Fruit fly (Drosophila melanogaster) whole organism, embryonic: ENCODE measurements around the gene Uck.

Source experiments
- ATbp ChIP-seq: fragments of 200-800 bp; sonication (Bioruptor generic); optimal IDR thresholded peaks from 2 replicates; lab custom pipeline; 2017; ENCODE audit warnings: missing biosample characterization, mild to moderate bottlenecking, missing genetic modification characterization, missing genetic modification reagents
- Aef1 ChIP-seq: fragments of 200-800 bp; sonication (Bioruptor generic); IDR thresholded peaks from 3 replicates; pipeline ENCODE4 v1.3.6; 2022; ENCODE audit warnings: missing biosample characterization, missing genetic modification characterization
- Awh ChIP-seq: fragments of 200-800 bp; sonication (Bioruptor generic); IDR thresholded peaks from 2 replicates; pipeline ENCODE4, ENCODE4 v1.3.6; 2022; ENCODE audit warnings: missing biosample characterization, missing genetic modification characterization
- Bdp1 ChIP-seq: fragments of 200-800 bp; sonication (Bioruptor generic); optimal IDR thresholded peaks from 3 replicates; lab custom pipeline; 2016; ENCODE audit warnings: missing biosample characterization, missing genetic modification characterization
- Bteb2 ChIP-seq: fragments of 200-800 bp; sonication (Bioruptor generic); optimal IDR thresholded peaks from 2 replicates; lab custom pipeline; 2016; ENCODE audit warnings: missing biosample characterization, missing genetic modification characterization
- C15 ChIP-seq: fragments of 200-800 bp; sonication (Bioruptor generic); IDR thresholded peaks from 3 replicates; pipeline ENCODE4 v1.3.6; 2022; ENCODE audit warnings: missing biosample characterization, missing genetic modification characterization
- CG13424 ChIP-seq: fragments of 200-800 bp; sonication (Bioruptor generic); optimal IDR thresholded peaks from 2 replicates; lab custom pipeline; 2019; ENCODE audit warnings: missing biosample characterization, mild to moderate bottlenecking, missing genetic modification characterization, moderate library complexity
- CG14667 ChIP-seq: fragments of 200-800 bp; sonication (Bioruptor generic); IDR thresholded peaks from 2 replicates; pipeline ENCODE4 v1.3.6; 2022; ENCODE audit warnings: missing biosample characterization, missing genetic modification characterization
- CG15011 ChIP-seq: fragments of 200-800 bp; sonication (Bioruptor generic); optimal IDR thresholded peaks from 3 replicates; lab custom pipeline; 2018; ENCODE audit warnings: missing biosample characterization, mild to moderate bottlenecking, missing genetic modification characterization
- CG15269 ChIP-seq: fragments of 200-800 bp; sonication (Bioruptor generic); optimal IDR thresholded peaks from 2 replicates; lab custom pipeline; 2018; ENCODE audit warnings: missing biosample characterization, mild to moderate bottlenecking, missing genetic modification characterization, moderate library complexity
- CG17359 ChIP-seq: fragments of 200-800 bp; sonication (Bioruptor generic); optimal IDR thresholded peaks from 3 replicates; lab custom pipeline; 2018; ENCODE audit warnings: missing biosample characterization, mild to moderate bottlenecking, missing genetic modification characterization, moderate library complexity
- CG2202 ChIP-seq: fragments of 200-800 bp; sonication (Bioruptor generic); optimal IDR thresholded peaks from 2 replicates; lab custom pipeline; 2018; ENCODE audit warnings: missing biosample characterization, mild to moderate bottlenecking, missing genetic modification characterization
- CG2678 ChIP-seq: fragments of 200-800 bp; sonication (Bioruptor generic); optimal IDR thresholded peaks from 3 replicates; lab custom pipeline; 2019; ENCODE audit warnings: missing biosample characterization, mild to moderate bottlenecking, missing genetic modification characterization, moderate library complexity
- CG30431 ChIP-seq: fragments of 200-800 bp; sonication (Bioruptor generic); optimal IDR thresholded peaks from 2 replicates; lab custom pipeline; 2017; ENCODE audit warnings: missing biosample characterization, missing genetic modification characterization
- CG32532 ChIP-seq: fragments of 200-800 bp; sonication (Bioruptor generic); IDR thresholded peaks from 2 replicates; pipeline ENCODE4 v1.3.6; 2022; ENCODE audit warnings: missing biosample characterization, missing genetic modification characterization
- CG32772 ChIP-seq: fragments of 200-800 bp; sonication (Bioruptor generic); IDR thresholded peaks from 2 replicates; pipeline ENCODE4 v1.3.6; 2022; ENCODE audit warnings: missing biosample characterization, missing genetic modification characterization
- CG3847 ChIP-seq: fragments of 200-800 bp; sonication (Bioruptor generic); IDR thresholded peaks from 2 replicates; pipeline ENCODE4 v1.3.6; 2022; ENCODE audit warnings: missing biosample characterization, missing genetic modification characterization
- CG6175 ChIP-seq: fragments of 200-800 bp; sonication (Bioruptor generic); IDR thresholded peaks from 3 replicates; pipeline ENCODE4 v1.3.6; 2022; ENCODE audit warnings: missing biosample characterization, missing genetic modification characterization
- CG6683 ChIP-seq: fragments of 200-800 bp; sonication (Bioruptor generic); optimal IDR thresholded peaks from 2 replicates; lab custom pipeline; 2017; ENCODE audit warnings: missing biosample characterization, mild to moderate bottlenecking, missing genetic modification characterization, missing genetic modification reagents
- CG8281 ChIP-seq: fragments of 200-800 bp; sonication (Bioruptor generic); optimal IDR thresholded peaks from 2 replicates; lab custom pipeline; 2018; ENCODE audit warnings: missing biosample characterization, mild to moderate bottlenecking, missing genetic modification characterization, moderate library complexity
- CG9797 ChIP-seq: fragments of 200-800 bp; sonication (Bioruptor generic); optimal IDR thresholded peaks from 3 replicates; lab custom pipeline; 2018; ENCODE audit warnings: missing biosample characterization, mild to moderate bottlenecking, missing genetic modification characterization
- Doc2 ChIP-seq: fragments of 200-800 bp; sonication (Bioruptor generic); IDR thresholded peaks from 2 replicates; pipeline ENCODE4 v1.3.6; 2022; ENCODE audit warnings: missing biosample characterization, missing genetic modification characterization
- Eip74EF ChIP-seq, 2 experiments: fragments of 200-800 bp in 1 of 2; fragments of >200 bp in 1 of 2; sonication (Bioruptor generic) in 1 of 2; optimal IDR thresholded peaks; 2 replicates each; lab custom pipeline; 2017 to 2019; ENCODE audit warnings: missing biosample characterization in 2 of 2, missing genetic modification characterization in 2 of 2, mild to moderate bottlenecking in 1 of 2, moderate library complexity in 1 of 2
- HLH3B ChIP-seq: fragments of 200-800 bp; sonication (Bioruptor generic); IDR thresholded peaks from 2 replicates; pipeline ENCODE4 v1.3.6; 2022; ENCODE audit warnings: missing biosample characterization, missing genetic modification characterization
- Hand ChIP-seq: fragments of 200-800 bp; sonication (Bioruptor generic); optimal IDR thresholded peaks from 2 replicates; lab custom pipeline; 2017; ENCODE audit warnings: mild to moderate bottlenecking, missing biosample characterization, missing genetic modification reagents, missing genetic modification characterization
- Hr39 ChIP-seq: fragments of >200 bp; optimal IDR thresholded peaks from 2 replicates; lab custom pipeline; 2017
- Hr78 ChIP-seq, 2 experiments: fragments of 200-800 bp in 1 of 2; fragments of >200 bp in 1 of 2; sonication (Bioruptor generic) in 1 of 2; optimal IDR thresholded peaks; 2 replicates each; lab custom pipeline; 2017 to 2019; ENCODE audit warnings: missing biosample characterization in 2 of 2, missing genetic modification characterization in 2 of 2, mild to moderate bottlenecking in 1 of 2, moderate library complexity in 1 of 2
- NK7.1 ChIP-seq: fragments of 200-800 bp; sonication (Bioruptor generic); optimal IDR thresholded peaks from 3 replicates; lab custom pipeline; 2016; ENCODE audit warnings: missing biosample characterization, missing genetic modification characterization
- Oli ChIP-seq: fragments of 200-800 bp; sonication (Bioruptor generic); optimal IDR thresholded peaks from 2 replicates; lab custom pipeline; 2018; ENCODE audit warnings: missing biosample characterization, mild to moderate bottlenecking, missing genetic modification characterization, moderate library complexity
- Sox102F ChIP-seq: fragments of 200-800 bp; sonication (Bioruptor generic); optimal IDR thresholded peaks from 2 replicates; lab custom pipeline; 2018; ENCODE audit warnings: missing biosample characterization, mild to moderate bottlenecking, missing genetic modification characterization, moderate library complexity
- al ChIP-seq: fragments of 200-800 bp; sonication (Bioruptor generic); IDR thresholded peaks from 2 replicates; pipeline ENCODE4 v1.3.6; 2022; ENCODE audit warnings: missing biosample characterization, missing genetic modification characterization
- amos ChIP-seq: fragments of 200-800 bp; sonication (Bioruptor generic); IDR thresholded peaks from 2 replicates; pipeline ENCODE4 v1.3.6; 2022; ENCODE audit warnings: missing biosample characterization, missing genetic modification characterization; ENCODE audit not compliant: partially characterized antibody
- cad ChIP-seq: fragments of >200 bp; optimal IDR thresholded peaks from 2 replicates; lab custom pipeline; 2017; ENCODE audit warnings: missing biosample characterization, missing genetic modification characterization
- chif ChIP-seq, 2 experiments: fragments of 200-800 bp; sonication (Bioruptor generic); optimal IDR thresholded peaks; 3 replicates each; lab custom pipeline; 2016; ENCODE audit warnings: missing biosample characterization in 2 of 2, missing genetic modification characterization in 2 of 2
- dmrt11E ChIP-seq: fragments of 200-800 bp; sonication (Bioruptor generic); optimal IDR thresholded peaks from 3 replicates; lab custom pipeline; 2018; ENCODE audit warnings: missing biosample characterization, mild to moderate bottlenecking, missing genetic modification characterization, moderate library complexity
- fd3F ChIP-seq: fragments of 200-800 bp; sonication (Bioruptor generic); optimal IDR thresholded peaks from 2 replicates; lab custom pipeline; 2018; ENCODE audit warnings: missing biosample characterization, mild to moderate bottlenecking, missing genetic modification characterization, moderate library complexity
- hkb ChIP-seq, 2 experiments: fragments of 200-800 bp in 1 of 2; fragments of >200 bp in 1 of 2; sonication (Bioruptor generic) in 1 of 2; IDR thresholded peaks in 1 of 2; optimal IDR thresholded peaks in 1 of 2; 2 replicates each; pipeline versions ENCODE4 v1.3.6 to Lab custom; 2017 to 2022; ENCODE audit warnings: missing biosample characterization in 1 of 2, missing genetic modification characterization in 1 of 2
- ind ChIP-seq: fragments of 200-800 bp; sonication (Bioruptor generic); optimal IDR thresholded peaks from 3 replicates; lab custom pipeline; 2016; ENCODE audit warnings: missing biosample characterization, missing genetic modification characterization
- klu ChIP-seq: fragments of 200-800 bp; sonication (Bioruptor generic); IDR thresholded peaks from 2 replicates; pipeline ENCODE4 v1.3.6; 2022; ENCODE audit warnings: missing biosample characterization, missing genetic modification characterization
- lola ChIP-seq, 3 experiments: fragments of >200 bp in 2 of 3; fragments of 200-800 bp in 1 of 3; sonication (Bioruptor generic) in 1 of 3; optimal IDR thresholded peaks; 2 replicates each; lab custom pipeline; 2017 to 2019; ENCODE audit warnings: missing biosample characterization in 3 of 3, missing genetic modification characterization in 3 of 3, mild to moderate bottlenecking in 1 of 3, moderate library complexity in 1 of 3
- pho ChIP-seq: fragments of 200-800 bp; sonication (Bioruptor generic); optimal IDR thresholded peaks from 2 replicates; lab custom pipeline; 2016; ENCODE audit warnings: missing biosample characterization, missing genetic modification characterization
- phol ChIP-seq: fragments of 200-800 bp; sonication (Bioruptor generic); optimal IDR thresholded peaks from 3 replicates; lab custom pipeline; 2018; ENCODE audit warnings: missing biosample characterization, mild to moderate bottlenecking, missing genetic modification characterization, moderate library complexity
- sim ChIP-seq: fragments of 200-800 bp; sonication (Bioruptor generic); IDR thresholded peaks from 2 replicates; pipeline ENCODE4 v1.3.6; 2022; ENCODE audit warnings: missing biosample characterization, missing genetic modification characterization
- slbo ChIP-seq: fragments of 200-800 bp; sonication (Bioruptor generic); IDR thresholded peaks from 2 replicates; pipeline ENCODE4 v1.3.6; 2022; ENCODE audit warnings: missing biosample characterization, missing genetic modification characterization
- tna ChIP-seq: fragments of 200-800 bp; sonication (Bioruptor generic); IDR thresholded peaks from 2 replicates; pipeline ENCODE4 v1.3.6; 2022; ENCODE audit warnings: missing biosample characterization, missing genetic modification characterization; ENCODE audit not compliant: partially characterized antibody
- trem ChIP-seq: fragments of 200-800 bp; optimal IDR thresholded peaks from 3 replicates; lab custom pipeline; 2019; ENCODE audit warnings: missing biosample characterization, mild to moderate bottlenecking, missing genetic modification characterization, moderate library complexity
- z ChIP-seq: fragments of 200-800 bp; sonication (Bioruptor generic); IDR thresholded peaks from 3 replicates; pipeline ENCODE4 v1.3.6; 2022; ENCODE audit warnings: missing biosample characterization, missing genetic modification characterization
- zen ChIP-seq: fragments of 200-800 bp; sonication (Bioruptor generic); optimal IDR thresholded peaks from 3 replicates; lab custom pipeline; 2018; ENCODE audit warnings: missing biosample characterization, mild to moderate bottlenecking, missing genetic modification characterization, moderate library complexity
- zfh1 ChIP-seq: fragments of 200-800 bp; sonication (Bioruptor generic); IDR thresholded peaks from 3 replicates; pipeline ENCODE4 v1.3.6; 2022; ENCODE audit warnings: missing biosample characterization, missing genetic modification characterization

Uck gene

DNA sequence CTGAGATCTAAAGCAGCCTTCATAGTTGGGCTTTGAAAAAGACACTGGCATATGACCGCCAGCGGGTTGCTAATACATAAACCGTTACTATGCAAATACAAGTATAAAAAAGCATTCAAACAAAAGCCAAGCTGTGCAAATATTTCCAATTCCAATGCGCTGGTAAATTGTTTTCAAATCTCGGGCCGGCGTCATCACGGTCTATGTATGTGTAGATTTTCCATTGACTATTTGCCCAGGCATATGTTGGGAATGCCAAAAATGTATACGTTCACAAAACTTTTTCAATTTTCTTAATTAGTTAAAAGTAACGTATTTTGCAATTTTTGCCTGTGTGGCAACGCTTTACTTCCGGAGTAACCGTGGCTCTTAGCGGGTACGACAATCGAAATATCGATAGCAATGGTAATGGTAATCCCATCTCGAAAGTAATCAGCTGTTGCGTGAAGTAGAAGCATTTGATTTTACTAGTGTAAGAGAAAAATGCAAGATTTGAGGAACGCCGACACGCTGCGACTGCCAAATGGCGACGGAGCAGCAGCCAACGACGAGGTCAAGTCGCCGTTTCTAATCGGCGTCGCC lies at the start of gene Uck, which contains the start of gene CG34290 (continued):
- TF ChIP-seq zen (tag; lab: Kevin White, UChicago) (peak; percentile 86), Bteb2 (GFP tag; lab: Kevin White, UChicago) (peak; percentile 82), Hand (peak; percentile 59), fd3F (GFP tag; lab: Kevin White, UChicago) (peak; percentile 67), Hr78 (GFP tag; optimal IDR thresholded peaks at IDR 0.05; lab: Kevin White, UChicago) (peak in 1 of 2 experiments; percentile 13), Bdp1 (GFP tag; lab: Kevin White, UChicago) (peak; percentile 41), tna (GFP tag; lab: Robert Waterston, UW) (peak; percentile 43), Aef1 (GFP tag; lab: Robert Waterston, UW) (no peak), ind (peak; percentile 51), Doc2 (GFP tag; lab: Robert Waterston, UW) (no peak), Hr39 (lab: Kevin White, UChicago) (no peak), Awh (GFP tag; lab: Robert Waterston, UW) (no peak), phol (tag; lab: Kevin White, UChicago) (peak; percentile 80), HLH3B (GFP tag; lab: Robert Waterston, UW) (peak; percentile 72), CG30431 (peak; percentile 49), ATbp (peak; percentile 63), cad (no peak), trem (tag; lab: Kevin White, UChicago) (peak; percentile 88), CG8281 (tag; lab: Kevin White, UChicago) (peak; percentile 54), Eip74EF (GFP tag; optimal IDR thresholded peaks at IDR 0.05; lab: Kevin White, UChicago) (peak in 1 of 2 experiments; percentile 73), amos (GFP tag; lab: Robert Waterston, UW) (peak; percentile 87), al (GFP tag; lab: Robert Waterston, UW) (peak; percentile 39; the same call in 1 of the 2 replicates), hkb (optimal IDR thresholded peaks at IDR 0.05; lab: Kevin White, UChicago) (no peak), hkb (GFP tag; IDR thresholded peaks at IDR 0.05; lab: Robert Waterston, UW) (peak; percentile 78), NK7.1 (GFP tag; lab: Kevin White, UChicago) (peak; percentile 84), slbo (GFP tag; lab: Robert Waterston, UW) (peak; percentile 49), CG32532 (GFP tag; lab: Robert Waterston, UW) (peak; percentile 78), CG9797 (peak; percentile 72), z (GFP tag; lab: Robert Waterston, UW) (no peak), CG6175 (GFP tag; lab: Robert Waterston, UW) (no peak), CG17359 (tag; lab: Kevin White, UChicago) (peak; percentile 71), CG6683 (peak; percentile 77), lola (GFP tag; optimal IDR thresholded peaks at IDR 0.05; lab: Kevin White, UChicago) (peak in 1 of 3 experiments; percentile 39), C15 (GFP tag; lab: Robert Waterston, UW) (no peak), sim (0 out of 2 replicates have a peak, but pooled peaks have one; percentile 28), CG32772 (GFP tag; lab: Robert Waterston, UW) (0 out of 2 replicates have a peak, but pooled peaks have one; percentile 14), CG3847 (GFP tag; lab: Robert Waterston, UW) (peak; percentile 85), Oli (peak; percentile 47), CG13424 (tag; lab: Kevin White, UChicago) (peak; percentile 63), chif (GFP tag; optimal IDR thresholded peaks at IDR 0.05; lab: Kevin White, UChicago) (peak; percentile 53 to 77), CG14667 (GFP tag; lab: Robert Waterston, UW) (no peak), Sox102F (GFP tag; lab: Kevin White, UChicago) (peak; percentile 38), pho (peak; percentile 63), klu (GFP tag; lab: Robert Waterston, UW) (no peak), CG2202 (tag; lab: Kevin White, UChicago) (peak; percentile 48), CG15269 (tag; lab: Kevin White, UChicago) (peak; percentile 69), CG15011 (GFP tag; lab: Kevin White, UChicago) (peak; percentile 80), zfh1 (GFP tag; lab: Robert Waterston, UW) (peak; percentile 76), CG2678 (peak; percentile 68), dmrt11E (tag; lab: Kevin White, UChicago) (peak; percentile 33)
